Worm (Caenorhabditis elegans) whole organism, young adult: ENCODE measurements around the gene thn-4.

Experiments used
- C17E4.6 ChIP-seq: fragments of 200-800 bp; sonication (Bioruptor generic); IDR thresholded peaks from 2 replicates; pipeline ENCODE4 v1.3.6; 2022; ENCODE audit warnings: missing genetic modification reagents, missing genetic modification characterization, missing compliant biosample characterization
- akir-1 ChIP-seq: fragments of 200-800 bp; sonication (Bioruptor generic); optimal IDR thresholded peaks from 2 replicates; lab custom pipeline; 2018; ENCODE audit warnings: mild to moderate bottlenecking, missing genetic modification characterization, moderate library complexity, missing compliant biosample characterization
- hlh-12 ChIP-seq: sonication (generic microtip); optimal IDR thresholded peaks from 2 replicates; lab custom pipeline; 2016; ENCODE audit warnings: missing genetic modification characterization, missing compliant biosample characterization
- let-526 ChIP-seq: fragments of 200-800 bp; sonication (Bioruptor generic); IDR thresholded peaks from 2 replicates; pipeline ENCODE4 v1.3.6; 2022; ENCODE audit warnings: missing genetic modification reagents, missing genetic modification characterization, missing compliant biosample characterization
- lin-26 ChIP-seq: fragments of 200-800 bp; sonication (Bioruptor generic); IDR thresholded peaks from 2 replicates; pipeline ENCODE4 v1.3.6; 2022; ENCODE audit warnings: missing genetic modification reagents, missing genetic modification characterization, missing compliant biosample characterization
- madf-6 ChIP-seq: fragments of 200-800 bp; sonication (Bioruptor generic); IDR thresholded peaks from 2 replicates; pipeline ENCODE4 v1.3.6; 2022; ENCODE audit warnings: missing genetic modification reagents, missing genetic modification characterization, missing compliant biosample characterization
- nhr-80 ChIP-seq: sonication (generic microtip); optimal IDR thresholded peaks from 2 replicates; lab custom pipeline; 2016; ENCODE audit warnings: missing genetic modification characterization, missing compliant biosample characterization
- snpc-4 ChIP-seq, 5 experiments: fragments of 150-350 bp in 1 of 5; sonication (generic microtip) in 4 of 5; optimal IDR thresholded peaks; 2 replicates each; lab custom pipeline; 2014 to 2018; ENCODE audit warnings: missing genetic modification characterization in 5 of 5, missing biosample characterization in 3 of 5, antibody characterized with exemption in 2 of 5, mild to moderate bottlenecking in 2 of 5, missing compliant biosample characterization in 2 of 5, missing genotype in 2 of 5, moderate library complexity in 2 of 5, missing genetic modification reagents in 1 of 5
- tbx-9 ChIP-seq: sonication (generic microtip); optimal IDR thresholded peaks from 2 replicates; lab custom pipeline; 2016; ENCODE audit warnings: borderline replicate concordance, missing genetic modification characterization, inconsistent platforms, missing compliant biosample characterization
- ztf-28 ChIP-seq: fragments of 200-800 bp; sonication (Bioruptor generic); IDR thresholded peaks from 2 replicates; pipeline ENCODE4 v1.3.6; 2022; ENCODE audit warnings: missing genetic modification reagents, missing genetic modification characterization, missing compliant biosample characterization

DNA sequence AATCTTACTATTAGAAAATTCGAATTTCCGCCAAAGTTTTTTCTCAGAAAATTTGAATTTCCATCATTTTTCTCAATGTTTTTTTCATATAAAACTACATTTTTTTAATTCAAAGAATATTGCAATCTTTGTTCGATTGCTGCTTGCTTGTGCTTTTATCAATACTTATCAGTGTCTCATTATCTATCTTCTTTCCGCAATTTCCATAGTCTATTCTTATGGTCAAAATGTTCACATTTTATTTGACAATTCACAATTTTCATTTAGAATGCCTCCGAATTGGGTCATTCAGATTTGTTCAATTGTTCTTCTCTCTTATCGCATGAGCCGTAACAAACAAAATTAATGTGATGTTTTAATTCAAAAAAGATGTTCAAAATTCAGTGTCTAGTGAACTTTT is 40.0 kb upstream of the thn-4 start:
- TF ChIP-seq nhr-80 (tag; lab: Kevin White, UChicago) (peak; percentile 36), lin-26 (GFP tag; lab: Robert Waterston, UW) (no peak), let-526 (GFP tag; lab: Robert Waterston, UW) (no peak), snpc-4 (GFP tag; optimal IDR thresholded peaks at IDR 0.05; lab: Kevin White, UChicago) (no peak), snpc-4 (tag; optimal IDR thresholded peaks at IDR 0.05; lab: Kevin White, UChicago) (no peak), tbx-9 (tag; lab: Kevin White, UChicago) (no peak), madf-6 (GFP tag; lab: Robert Waterston, UW) (no peak), C17E4.6 (GFP tag; lab: Robert Waterston, UW) (no peak), ztf-28 (GFP tag; lab: Robert Waterston, UW) (no peak), hlh-12 (no peak), akir-1 (GFP tag; lab: Kevin White, UChicago) (no peak)
